Worm (Caenorhabditis elegans) whole organism, L4 larva: ENCODE measurements around the gene F46B6.5.
A peak's percentile ranks its signal among the peaks of the same experiment; 100 is the strongest.

Experiments used
- F10B5.3 ChIP-seq: sonication (generic microtip); optimal IDR thresholded peaks from 2 replicates; lab custom pipeline; 2016; ENCODE audit warnings: mild to moderate bottlenecking, missing genetic modification characterization, missing compliant biosample characterization
- F37D6.2 ChIP-seq: sonication (generic microtip); optimal IDR thresholded peaks from 2 replicates; lab custom pipeline; 2016; ENCODE audit warnings: mild to moderate bottlenecking, missing genetic modification characterization, missing compliant biosample characterization
- F44E2.7 ChIP-seq: fragments of 200-800 bp; sonication (Bioruptor generic); IDR thresholded peaks from 2 replicates; pipeline ENCODE4 v2.1.2; 2022; ENCODE audit warnings: missing genetic modification characterization, missing compliant biosample characterization
- R02D3.7 ChIP-seq: fragments of 150-350 bp; sonication (generic microtip); optimal IDR thresholded peaks from 3 replicates; lab custom pipeline; 2014; ENCODE audit warnings: missing biosample characterization, missing genetic modification characterization
- Y5F2A.4 ChIP-seq: fragments of 200-800 bp; sonication (Bioruptor generic); optimal IDR thresholded peaks from 2 replicates; lab custom pipeline; 2018; ENCODE audit warnings: mild to moderate bottlenecking, missing genetic modification characterization, missing compliant biosample characterization
- ZK337.2 ChIP-seq: fragments of 200-800 bp; sonication (Bioruptor generic); IDR thresholded peaks from 2 replicates; pipeline ENCODE4 v1.3.6; 2022; ENCODE audit warnings: missing genetic modification reagents, missing genetic modification characterization, missing compliant biosample characterization
- ZK546.5 ChIP-seq, 2 experiments: sonication (generic microtip); optimal IDR thresholded peaks; 2 replicates each; lab custom pipeline; 2017; ENCODE audit warnings: missing biosample characterization in 2 of 2, missing genetic modification characterization in 2 of 2
- aha-1 ChIP-seq: fragments of 150-350 bp; peaks from one replicate; lab custom pipeline; 2014; ENCODE audit warnings: missing biosample characterization, missing genetic modification characterization
- ceh-32 ChIP-seq: sonication (generic microtip); optimal IDR thresholded peaks from 2 replicates; lab custom pipeline; 2016; ENCODE audit warnings: mild to moderate bottlenecking, missing genetic modification characterization, missing compliant biosample characterization; ENCODE audit not compliant: poor library complexity
- ceh-62 ChIP-seq: sonication (generic microtip); optimal IDR thresholded peaks from 2 replicates; lab custom pipeline; 2017; ENCODE audit warnings: missing biosample characterization, missing genetic modification characterization
- ceh-82 ChIP-seq: sonication (generic microtip); optimal IDR thresholded peaks from 2 replicates; lab custom pipeline; 2017; ENCODE audit warnings: missing biosample characterization, missing genetic modification characterization
- ces-1 ChIP-seq: fragments of 150-350 bp; sonication (generic microtip); optimal IDR thresholded peaks from 4 replicates; lab custom pipeline; 2014; ENCODE audit warnings: missing biosample characterization, missing genetic modification reagents, missing genetic modification characterization
- daf-19 ChIP-seq: fragments of 200-800 bp; sonication (Bioruptor generic); conservative IDR thresholded peaks from 2 replicates; pipeline ENCODE4 v1.3.6; 2022; ENCODE audit warnings: missing genetic modification characterization, missing compliant biosample characterization
- dmd-9 ChIP-seq: fragments of 200-800 bp; sonication (Bioruptor generic); IDR thresholded peaks from 2 replicates; pipeline ENCODE4 v1.3.6; 2022; ENCODE audit warnings: missing genetic modification reagents, missing genetic modification characterization, missing compliant biosample characterization
- dpl-1 ChIP-seq: fragments of 150-350 bp; optimal IDR thresholded peaks from 2 replicates; lab custom pipeline; 2014; ENCODE audit warnings: missing biosample characterization, missing genetic modification reagents, missing genetic modification characterization
- duxl-1 ChIP-seq: sonication (generic microtip); optimal IDR thresholded peaks from 2 replicates; lab custom pipeline; 2016; ENCODE audit warnings: mild to moderate bottlenecking, missing genetic modification characterization, moderate library complexity, missing compliant biosample characterization; ENCODE audit not compliant: poor library complexity
- dve-1 ChIP-seq: sonication (generic microtip); optimal IDR thresholded peaks from 2 replicates; lab custom pipeline; 2017; ENCODE audit warnings: antibody characterized with exemption, mild to moderate bottlenecking, missing genetic modification characterization, missing compliant biosample characterization; ENCODE audit not compliant: insufficient read depth
- egl-27 ChIP-seq: sonication (generic microtip); optimal IDR thresholded peaks from 3 replicates; lab custom pipeline; 2017; ENCODE audit warnings: missing biosample characterization, missing genetic modification reagents, missing genetic modification characterization
- egl-43 ChIP-seq: fragments of 200-800 bp; sonication (Bioruptor generic); IDR thresholded peaks from 2 replicates; pipeline ENCODE4 v1.3.6; 2022; ENCODE audit warnings: missing genetic modification reagents, missing genetic modification characterization, missing compliant biosample characterization
- hlh-11 ChIP-seq: fragments of 200-800 bp; sonication (Bioruptor generic); optimal IDR thresholded peaks from 2 replicates; lab custom pipeline; 2018; ENCODE audit warnings: mild to moderate bottlenecking, missing genetic modification characterization, missing compliant biosample characterization
- hlh-30 ChIP-seq: sonication (generic microtip); optimal IDR thresholded peaks from 2 replicates; lab custom pipeline; 2017; ENCODE audit warnings: antibody characterized with exemption, mild to moderate bottlenecking, missing genetic modification characterization, missing compliant biosample characterization; ENCODE audit not compliant: insufficient read depth
- lin-29 ChIP-seq: fragments of 200-800 bp; sonication (Bioruptor generic); IDR thresholded peaks from 2 replicates; pipeline ENCODE4 v1.3.6; 2022; ENCODE audit warnings: missing genetic modification reagents, missing genetic modification characterization, missing compliant biosample characterization
- lin-38 ChIP-seq: fragments of 200-800 bp; sonication (Bioruptor generic); IDR thresholded peaks from 2 replicates; pipeline ENCODE4 v1.3.6; 2022; ENCODE audit warnings: missing genetic modification reagents, missing genetic modification characterization, missing compliant biosample characterization
- madf-5 ChIP-seq, 2 experiments: fragments of 200-800 bp; sonication (Bioruptor generic); IDR thresholded peaks; 2 replicates each; pipeline ENCODE4 v1.3.6; 2022; ENCODE audit warnings: missing compliant biosample characterization in 2 of 2, missing genetic modification characterization in 2 of 2
- madf-9 ChIP-seq: fragments of 200-800 bp; sonication (Bioruptor generic); conservative IDR thresholded peaks from 2 replicates; pipeline ENCODE4 v1.3.6; 2022; ENCODE audit warnings: missing genetic modification reagents, missing genetic modification characterization, missing compliant biosample characterization
- mdt-29 ChIP-seq: fragments of 200-800 bp; sonication (Bioruptor generic); IDR thresholded peaks from 2 replicates; pipeline ENCODE4 v1.3.6; 2022; ENCODE audit warnings: missing genetic modification reagents, missing genetic modification characterization, missing compliant biosample characterization
- mxl-2 ChIP-seq: fragments of 200-800 bp; sonication (Bioruptor generic); conservative IDR thresholded peaks from 2 replicates; pipeline ENCODE4 v1.3.6; 2022; ENCODE audit warnings: missing genetic modification reagents, missing genetic modification characterization, missing compliant biosample characterization
- nhr-102 ChIP-seq: sonication (generic microtip); optimal IDR thresholded peaks from 2 replicates; lab custom pipeline; 2016; ENCODE audit warnings: mild to moderate bottlenecking, missing genetic modification characterization, moderate library complexity, missing compliant biosample characterization
- nhr-111 ChIP-seq: fragments of 200-800 bp; sonication (Bioruptor generic); optimal IDR thresholded peaks from 2 replicates; lab custom pipeline; 2018; ENCODE audit warnings: mild to moderate bottlenecking, missing genetic modification characterization, missing compliant biosample characterization
- nhr-28 ChIP-seq: fragments of 150-350 bp; optimal IDR thresholded peaks from 2 replicates; lab custom pipeline; 2014; ENCODE audit warnings: missing biosample characterization, missing genetic modification characterization
- nhr-41 ChIP-seq: fragments of 200-800 bp; sonication (Bioruptor generic); IDR thresholded peaks from 2 replicates; pipeline ENCODE4 v1.3.6; 2022; ENCODE audit warnings: missing genetic modification reagents, missing genetic modification characterization, missing compliant biosample characterization
- nhr-42 ChIP-seq: fragments of 200-800 bp; sonication (Bioruptor generic); IDR thresholded peaks from 2 replicates; pipeline ENCODE4 v1.3.6; 2022; ENCODE audit warnings: missing genetic modification characterization, missing compliant biosample characterization
- nhr-6 ChIP-seq: fragments of 150-350 bp; optimal IDR thresholded peaks from 2 replicates; lab custom pipeline; 2014; ENCODE audit warnings: missing biosample characterization, missing genetic modification characterization
- pha-4 ChIP-seq, 2 experiments: fragments of 150-350 bp in 1 of 2; fragments of 200-800 bp in 1 of 2; sonication (Bioruptor generic) in 1 of 2; IDR thresholded peaks in 1 of 2; optimal IDR thresholded peaks in 1 of 2; 2 replicates each; pipeline versions ENCODE4 v1.3.6 to Lab custom; 2014 to 2022; ENCODE audit warnings: missing genetic modification characterization in 2 of 2, missing genetic modification reagents in 2 of 2, missing biosample characterization in 1 of 2, missing compliant biosample characterization in 1 of 2
- pqm-1 ChIP-seq: sonication (generic microtip); optimal IDR thresholded peaks from 2 replicates; lab custom pipeline; 2017; ENCODE audit warnings: missing biosample characterization, missing genetic modification characterization
- saeg-2 ChIP-seq: fragments of 200-800 bp; sonication (Bioruptor generic); IDR thresholded peaks from 2 replicates; pipeline ENCODE4 v1.3.6; 2022; ENCODE audit warnings: missing genetic modification reagents, missing genetic modification characterization, missing compliant biosample characterization
- skn-1 ChIP-seq: fragments of 150-350 bp; optimal IDR thresholded peaks from 2 replicates; lab custom pipeline; 2014; ENCODE audit warnings: missing biosample characterization, missing genetic modification characterization
- spr-1 ChIP-seq: sonication (generic microtip); optimal IDR thresholded peaks from 2 replicates; lab custom pipeline; 2016; ENCODE audit warnings: mild to moderate bottlenecking, missing genetic modification characterization, missing compliant biosample characterization
- spr-3 ChIP-seq: fragments of 200-800 bp; sonication (Bioruptor generic); optimal IDR thresholded peaks from 2 replicates; lab custom pipeline; 2018; ENCODE audit warnings: mild to moderate bottlenecking, missing genetic modification characterization, missing compliant biosample characterization
- tra-1 ChIP-seq: fragments of 200-800 bp; sonication (Bioruptor generic); IDR thresholded peaks from 2 replicates; pipeline ENCODE4 v1.3.6; 2022; ENCODE audit warnings: missing genetic modification reagents, missing genetic modification characterization, missing compliant biosample characterization
- unc-39 ChIP-seq: sonication (generic microtip); optimal IDR thresholded peaks from 2 replicates; lab custom pipeline; 2017; ENCODE audit warnings: missing biosample characterization, missing genetic modification characterization
- zfp-2 ChIP-seq: sonication (generic microtip); optimal IDR thresholded peaks from 2 replicates; lab custom pipeline; 2016; ENCODE audit warnings: mild to moderate bottlenecking, missing genetic modification characterization, missing compliant biosample characterization
- zfp-3 ChIP-seq: fragments of 200-800 bp; sonication (Bioruptor generic); conservative IDR thresholded peaks from 2 replicates; pipeline ENCODE4 v1.3.6; 2022; ENCODE audit warnings: missing genetic modification reagents, missing genetic modification characterization, missing compliant biosample characterization
- ztf-11 ChIP-seq: fragments of 150-350 bp; optimal IDR thresholded peaks from 2 replicates; lab custom pipeline; 2014; ENCODE audit warnings: missing biosample characterization, missing genetic modification characterization
- ztf-7 ChIP-seq: fragments of 150-350 bp; optimal IDR thresholded peaks from 2 replicates; lab custom pipeline; 2014; ENCODE audit warnings: missing biosample characterization, missing genetic modification characterization

The F46B6.5 gene

ce11 chrV:9812216-9812615 lies 29.3 kb upstream of the F46B6.5 start:
- no peak for TF ChIP-seq dve-1 (tag; lab: Kevin White, UChicago)
- TF ChIP-seq aha-1 (tag; lab: Kevin White, UChicago) = peak; percentile 93
- TF ChIP-seq, all 104 proteins: peak for 1

DNA sequence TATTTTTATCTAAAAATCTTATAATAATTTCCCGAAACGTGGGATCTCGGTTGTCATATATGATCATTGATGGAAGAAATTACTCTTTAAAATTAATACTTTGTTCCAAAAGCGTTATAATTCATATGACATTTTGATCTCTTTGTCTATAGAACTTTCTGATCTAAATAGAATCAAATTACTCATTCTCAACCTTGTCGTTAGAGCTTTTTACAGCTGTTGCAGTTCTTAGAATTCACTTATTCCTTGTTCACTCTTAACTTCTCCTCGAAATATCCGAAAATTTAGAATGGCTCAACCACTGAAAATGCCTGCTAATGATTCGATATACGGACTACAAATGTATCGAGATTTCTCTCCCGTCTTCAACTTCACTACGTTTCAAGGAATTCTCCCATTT lies 28.3 kb upstream of the F46B6.5 start, which contains the start of gene sru-29:
sru-29 (plus strand) TSS at position 301 of the 400 bp plus-strand sequence.
- TF ChIP-seq mdt-29 (no peak), zfp-3 (no peak), hlh-11 (tag; lab: Kevin White, UChicago) (no peak), ceh-32 (tag; lab: Kevin White, UChicago) (no peak), nhr-42 (GFP tag; lab: Robert Waterston, UW) (no peak), nhr-111 (GFP tag; lab: Kevin White, UChicago) (no peak), ceh-62 (tag; lab: Kevin White, UChicago) (no peak), F10B5.3 (tag; lab: Kevin White, UChicago) (no peak), saeg-2 (GFP tag; lab: Robert Waterston, UW) (no peak), nhr-28 (tag; lab: Kevin White, UChicago) (no peak), lin-29 (GFP tag; lab: Robert Waterston, UW) (no peak), spr-1 (no peak), nhr-6 (tag; lab: Kevin White, UChicago) (no peak), hlh-30 (tag; lab: Kevin White, UChicago) (no peak), ZK337.2 (GFP tag; lab: Robert Waterston, UW) (no peak), ztf-11 (no peak)

DNA sequence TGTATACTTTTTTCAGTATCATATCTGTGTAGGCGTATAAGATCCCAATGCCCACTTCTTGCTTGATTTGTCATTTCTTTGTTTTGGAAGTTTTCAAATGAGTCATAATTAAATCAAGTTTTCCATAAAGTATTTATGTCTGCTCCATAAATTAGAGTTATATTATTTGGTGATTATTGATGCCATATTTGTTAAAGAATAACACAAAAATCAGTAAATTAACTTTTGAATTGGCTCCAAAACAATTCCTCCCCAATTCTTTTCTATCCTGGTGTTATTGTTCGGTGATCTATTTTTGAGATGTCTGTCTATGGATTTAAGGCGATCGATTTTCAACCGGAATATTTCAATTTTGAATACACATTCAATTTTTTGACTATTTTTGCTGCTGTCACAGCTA lies 22.3 kb upstream of the F46B6.5 start, which contains the start of gene sru-37:
sru-37 (plus strand) TSS at position 301 of the 400 bp plus-strand sequence.
- no peak for TF ChIP-seq nhr-41 (GFP tag; lab: Robert Waterston, UW)
- no peak for TF ChIP-seq ZK337.2 (GFP tag; lab: Robert Waterston, UW)
- no peak for TF ChIP-seq F10B5.3 (tag; lab: Kevin White, UChicago)
- TF ChIP-seq ceh-82 (tag; lab: Kevin White, UChicago) = no peak
- no peak for TF ChIP-seq tra-1 (GFP tag; lab: Robert Waterston, UW)
- TF ChIP-seq R02D3.7 = no peak
- TF ChIP-seq madf-5 (GFP tag; IDR thresholded peaks at IDR 0.05; lab: Robert Waterston, UW) = no peak
- no peak for TF ChIP-seq egl-27 (tag; lab: Kevin White, UChicago)
- TF ChIP-seq skn-1 (tag; lab: Kevin White, UChicago) = no peak
- no peak for TF ChIP-seq F37D6.2 (tag; lab: Kevin White, UChicago)
- TF ChIP-seq mdt-29 = no peak
- no peak for TF ChIP-seq egl-43
- TF ChIP-seq F44E2.7 (GFP tag; lab: Robert Waterston, UW) = no peak
- TF ChIP-seq unc-39 (tag; lab: Kevin White, UChicago) = no peak
- TF ChIP-seq zfp-2 (tag; lab: Kevin White, UChicago) = no peak
- no peak for TF ChIP-seq dmd-9 (GFP tag; lab: Robert Waterston, UW)

ce11 chrV:9803176-9803575 lies 20.3 kb upstream of the F46B6.5 start, which contains the start of gene sru-39:
sru-39 (plus strand) TSS chrV:9803476.
- TF ChIP-seq lin-38 (GFP tag; lab: Robert Waterston, UW) (no peak), ZK546.5 (tag; optimal IDR thresholded peaks at IDR 0.05; lab: Kevin White, UChicago) (no peak), ztf-7 (tag; lab: Kevin White, UChicago) (no peak), Y5F2A.4 (GFP tag; lab: Kevin White, UChicago) (no peak), madf-9 (GFP tag; lab: Robert Waterston, UW) (no peak), dpl-1 (no peak), hlh-30 (tag; lab: Kevin White, UChicago) (no peak), dmd-9 (GFP tag; lab: Robert Waterston, UW) (no peak), zfp-3 (no peak), ces-1 (GFP tag; lab: Kevin White, UChicago) (no peak), hlh-11 (tag; lab: Kevin White, UChicago) (no peak), pqm-1 (tag; lab: Kevin White, UChicago) (no peak), mxl-2 (GFP tag; lab: Robert Waterston, UW) (no peak), spr-3 (GFP tag; lab: Kevin White, UChicago) (no peak), ZK337.2 (GFP tag; lab: Robert Waterston, UW) (no peak), spr-1 (no peak), nhr-102 (tag; lab: Kevin White, UChicago) (no peak), duxl-1 (tag; lab: Kevin White, UChicago) (no peak), daf-19 (GFP tag; lab: Robert Waterston, UW) (no peak), pha-4 (GFP tag; IDR thresholded peaks at IDR 0.05; lab: Robert Waterston, UW) (no peak), pha-4 (tag; optimal IDR thresholded peaks at IDR 0.05; lab: Kevin White, UChicago) (no peak)
